Fruit fly (Drosophila melanogaster): Measurements from ENCODE around the gene CG8010.

CG8010 gene

DNA sequence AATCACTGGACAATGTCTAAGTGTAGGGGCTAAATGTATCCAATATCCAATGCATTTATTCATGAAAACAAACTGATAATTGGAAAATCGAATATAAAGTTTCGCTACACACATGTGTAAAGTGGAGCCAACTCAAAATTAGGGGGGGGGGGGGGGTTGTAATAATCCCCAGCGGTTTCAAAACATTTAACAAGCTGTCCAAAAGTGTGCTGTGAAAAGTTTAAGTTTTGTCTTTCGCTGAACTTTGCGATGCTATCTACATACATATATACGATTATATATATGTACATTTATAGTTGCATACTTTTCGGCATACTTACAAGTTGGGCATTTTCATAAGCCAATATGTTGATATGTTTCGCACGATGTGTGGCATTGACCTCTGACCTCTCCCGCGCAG lies 19.4 kb downstream of the CG8010 start:
- TF ChIP-seq usp (GFP tag; optimal IDR thresholded peaks at IDR 0.05) (no peak), Dll (optimal IDR thresholded peaks at IDR 0.05) (no peak), pan (optimal IDR thresholded peaks at IDR 0.05) (no peak), psq (optimal IDR thresholded peaks at IDR 0.05) (no peak), CG8478 (optimal IDR thresholded peaks at IDR 0.05) (no peak), EcR (GFP tag; optimal IDR thresholded peaks at IDR 0.05) (no peak)

dm6 chrX:19248426-19249217 lies 20.1 kb downstream of the CG8010 start, which contains the start of gene Hs3st-B:
Hs3st-B (plus strand) TSS chrX:19248639.
- TF ChIP-seq usp (GFP tag; optimal IDR thresholded peaks at IDR 0.05) = no peak
- no peak for TF ChIP-seq pan (optimal IDR thresholded peaks at IDR 0.05)
- TF ChIP-seq Dll (optimal IDR thresholded peaks at IDR 0.05) = no peak
- no peak for TF ChIP-seq psq (optimal IDR thresholded peaks at IDR 0.05)
- TF ChIP-seq CG8478 (optimal IDR thresholded peaks at IDR 0.05) = no peak
- no peak for TF ChIP-seq EcR (GFP tag; optimal IDR thresholded peaks at IDR 0.05)

DNA sequence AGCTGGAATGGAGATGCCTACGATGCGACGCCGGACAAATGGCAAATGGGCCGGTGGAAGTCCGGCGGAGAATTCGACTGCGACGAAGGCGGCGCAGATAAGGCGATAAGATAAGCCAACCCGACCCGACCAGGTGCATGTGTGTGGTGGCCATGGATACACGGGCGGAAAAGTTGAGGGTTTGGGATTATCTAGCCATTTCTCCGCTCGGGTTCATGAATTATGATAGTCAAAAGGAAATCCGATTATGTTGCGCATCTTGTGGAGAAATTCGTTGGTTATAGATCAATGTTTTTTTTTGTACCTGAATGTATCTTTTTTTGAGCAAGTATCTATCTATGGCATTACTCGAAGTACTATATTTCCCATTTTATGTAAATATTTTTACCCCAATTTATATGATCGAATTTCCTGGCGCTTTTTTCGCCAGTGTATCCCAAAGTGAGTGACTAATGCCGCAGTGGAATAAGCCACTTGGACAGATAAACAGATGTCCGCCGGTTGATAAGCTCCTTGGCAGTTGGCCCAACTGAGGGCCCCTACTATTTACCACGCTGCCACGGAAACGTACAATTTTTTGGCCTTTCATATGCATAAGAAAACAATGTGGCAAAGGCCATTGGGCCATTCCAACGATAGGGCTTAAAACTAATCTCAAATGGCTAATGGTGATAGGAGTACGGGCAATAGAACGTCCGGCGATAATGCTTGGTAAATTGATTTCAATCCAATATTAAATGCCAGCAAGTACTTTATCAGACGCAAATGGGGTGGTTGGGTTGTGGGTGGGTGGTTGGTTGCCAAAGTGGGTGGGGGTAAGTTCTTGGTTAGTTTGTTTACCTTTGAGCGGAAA lies 21.3 kb downstream of the CG8010 start, which contains the start of gene CG7992:
Gene CG7992 (minus strand): TSS at position 51 of the 853 bp plus-strand sequence.
- no peak for TF ChIP-seq EcR (GFP tag; optimal IDR thresholded peaks at IDR 0.05)
- no peak for TF ChIP-seq usp (GFP tag; optimal IDR thresholded peaks at IDR 0.05)
- no peak for TF ChIP-seq Dll (optimal IDR thresholded peaks at IDR 0.05)

dm6 chrX:19243379-19243834 lies 25.3 kb downstream of the CG8010 start, which contains the start of gene CG7889:
CG7889 (plus strand) TSS chrX:19243631.
- TF ChIP-seq EcR (GFP tag; optimal IDR thresholded peaks at IDR 0.05) (no peak), CG8478 (optimal IDR thresholded peaks at IDR 0.05) (no peak), pan (optimal IDR thresholded peaks at IDR 0.05) (no peak), usp (GFP tag; optimal IDR thresholded peaks at IDR 0.05) (no peak), psq (optimal IDR thresholded peaks at IDR 0.05) (no peak), Dll (optimal IDR thresholded peaks at IDR 0.05) (no peak)

- no peak for TF ChIP-seq pan (optimal IDR thresholded peaks at IDR 0.05)
- no peak for TF ChIP-seq CG8478 (optimal IDR thresholded peaks at IDR 0.05)
- no peak for TF ChIP-seq EcR (GFP tag; optimal IDR thresholded peaks at IDR 0.05)
- TF ChIP-seq psq (optimal IDR thresholded peaks at IDR 0.05) = no peak
- no peak for TF ChIP-seq usp (GFP tag; optimal IDR thresholded peaks at IDR 0.05)
- TF ChIP-seq Dll (optimal IDR thresholded peaks at IDR 0.05) = no peak
Measured at dm6 chrX:19241790-19242373, 26.8 kb downstream of the CG8010 start, which contains the start of gene CG14196. CG14196 (minus strand) TSS chrX:19241840.

DNA sequence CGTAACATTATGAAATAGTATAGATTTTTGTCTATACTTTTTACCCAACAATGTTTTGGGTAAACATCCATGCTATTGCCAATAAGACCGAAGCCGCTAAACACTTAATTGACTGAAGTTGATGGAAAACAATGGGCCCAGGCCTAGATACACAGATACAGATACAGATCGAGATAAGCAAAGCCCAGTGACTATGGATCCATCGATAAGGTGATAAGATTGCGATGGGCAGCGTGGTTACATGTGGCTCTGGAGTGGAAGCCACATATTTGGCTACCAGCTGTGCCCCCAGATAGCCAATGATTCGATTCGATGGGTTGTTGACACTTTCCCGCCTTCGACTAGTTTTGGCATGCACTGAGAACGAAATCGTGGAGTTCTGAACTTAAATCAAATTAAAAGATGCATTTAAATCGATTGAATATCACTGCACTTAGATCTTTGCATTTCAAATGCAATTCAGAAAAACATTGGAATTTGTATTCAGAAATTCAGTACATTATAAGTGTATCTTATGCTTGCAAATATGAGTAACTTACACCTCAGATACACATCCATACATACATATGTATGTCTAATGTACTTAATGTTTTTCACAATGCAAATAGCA lies 28.4 kb downstream of the CG8010 start:
- TF ChIP-seq usp (GFP tag; optimal IDR thresholded peaks at IDR 0.05) (no peak), psq (optimal IDR thresholded peaks at IDR 0.05) (no peak), pan (optimal IDR thresholded peaks at IDR 0.05) (no peak), EcR (GFP tag; optimal IDR thresholded peaks at IDR 0.05) (no peak), Dll (optimal IDR thresholded peaks at IDR 0.05) (no peak), CG8478 (optimal IDR thresholded peaks at IDR 0.05) (no peak)

DNA sequence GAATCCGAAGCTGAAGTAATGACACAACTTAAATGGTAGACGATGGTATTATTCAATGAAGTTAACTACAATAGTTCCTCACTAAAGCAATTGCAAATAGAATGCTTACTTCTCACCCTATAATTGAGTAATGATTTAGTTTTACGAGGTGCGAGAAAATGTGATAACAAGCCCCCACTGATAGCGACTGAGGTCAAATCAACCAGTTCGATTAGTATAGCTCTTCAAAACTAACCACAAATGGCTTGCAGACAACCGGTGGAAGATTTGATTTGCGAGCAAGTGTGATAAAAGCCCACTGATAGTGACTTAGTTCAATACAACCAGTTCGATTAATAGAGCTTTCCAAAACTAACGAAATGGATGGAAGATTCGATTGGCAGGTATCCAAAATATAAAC lies 29.3 kb downstream of the CG8010 start:
- TF ChIP-seq CG8478 (optimal IDR thresholded peaks at IDR 0.05) (no peak), EcR (GFP tag; optimal IDR thresholded peaks at IDR 0.05) (no peak), usp (GFP tag; optimal IDR thresholded peaks at IDR 0.05) (no peak), psq (optimal IDR thresholded peaks at IDR 0.05) (no peak), Dll (optimal IDR thresholded peaks at IDR 0.05) (no peak), pan (optimal IDR thresholded peaks at IDR 0.05) (no peak)

DNA sequence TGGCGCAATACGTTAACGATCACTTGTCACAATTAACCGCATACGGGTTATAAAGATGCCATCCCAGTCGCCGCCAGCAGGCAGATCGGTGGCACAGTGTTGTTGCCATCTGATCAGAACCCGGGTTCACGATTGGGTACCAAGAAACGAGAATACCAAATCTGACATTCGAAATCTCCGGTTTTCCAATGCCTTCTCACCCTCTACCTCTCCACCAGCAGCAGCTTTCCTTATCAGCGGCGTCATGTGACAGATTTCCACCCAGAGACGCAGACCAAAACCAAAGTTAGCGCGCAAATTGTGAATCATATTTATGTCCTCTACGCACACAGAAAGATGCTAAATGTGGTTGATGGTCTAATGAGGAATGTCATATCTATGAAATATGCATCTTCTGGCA lies 30.1 kb downstream of the CG8010 start:
- no peak for TF ChIP-seq EcR (GFP tag; optimal IDR thresholded peaks at IDR 0.05)
- no peak for TF ChIP-seq CG8478 (optimal IDR thresholded peaks at IDR 0.05)
- no peak for TF ChIP-seq psq (optimal IDR thresholded peaks at IDR 0.05)
- TF ChIP-seq pan (optimal IDR thresholded peaks at IDR 0.05) = no peak
- no peak for TF ChIP-seq usp (GFP tag; optimal IDR thresholded peaks at IDR 0.05)
- no peak for TF ChIP-seq Dll (optimal IDR thresholded peaks at IDR 0.05)

DNA sequence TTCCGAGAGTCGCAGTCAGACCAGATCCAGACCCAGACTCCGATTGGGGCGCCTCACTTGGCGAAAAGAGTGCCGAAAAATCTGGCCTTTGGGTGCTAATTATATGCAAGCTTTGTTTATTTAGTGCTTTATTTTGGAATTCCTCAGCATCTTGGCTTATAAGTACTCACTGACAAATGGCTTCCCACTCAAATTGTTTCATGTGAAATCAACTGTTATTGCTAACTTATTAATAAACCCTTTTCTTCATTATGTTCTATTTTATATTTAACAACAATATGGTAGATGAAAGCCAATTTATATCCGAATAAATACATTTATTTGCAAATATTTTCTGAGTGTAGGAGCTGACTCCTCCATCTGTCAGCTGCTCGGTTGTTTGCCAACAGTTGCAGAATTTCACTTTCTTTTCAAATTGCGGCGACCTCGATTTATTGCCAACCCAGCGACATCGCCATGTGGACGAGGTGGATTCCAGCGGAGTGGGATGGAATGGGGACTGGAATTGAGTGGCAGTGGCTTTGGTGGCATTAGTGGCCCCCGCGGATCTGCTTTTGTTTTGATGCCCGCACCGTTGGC lies 38.8 kb downstream of the CG8010 start:
- no peak for TF ChIP-seq EcR (GFP tag; optimal IDR thresholded peaks at IDR 0.05)
- TF ChIP-seq Dll (optimal IDR thresholded peaks at IDR 0.05) = no peak
- TF ChIP-seq psq (optimal IDR thresholded peaks at IDR 0.05) = no peak
- no peak for TF ChIP-seq usp (GFP tag; optimal IDR thresholded peaks at IDR 0.05)
- TF ChIP-seq CG8478 (optimal IDR thresholded peaks at IDR 0.05) = no peak
- no peak for TF ChIP-seq pan (optimal IDR thresholded peaks at IDR 0.05)

dm6 chrX:19225304-19225640 lies 43.4 kb downstream of the CG8010 start:
- no peak for TF ChIP-seq usp (GFP tag; optimal IDR thresholded peaks at IDR 0.05)
- TF ChIP-seq psq (optimal IDR thresholded peaks at IDR 0.05) = no peak
- no peak for TF ChIP-seq pan (optimal IDR thresholded peaks at IDR 0.05)
- TF ChIP-seq Dll (optimal IDR thresholded peaks at IDR 0.05) = no peak
- TF ChIP-seq CG8478 (optimal IDR thresholded peaks at IDR 0.05) = no peak
- TF ChIP-seq EcR (GFP tag; optimal IDR thresholded peaks at IDR 0.05) = no peak

Data from whole organism.